Fruit fly (Drosophila melanogaster): ENCODE measurements around the gene CG13708.

DNA sequence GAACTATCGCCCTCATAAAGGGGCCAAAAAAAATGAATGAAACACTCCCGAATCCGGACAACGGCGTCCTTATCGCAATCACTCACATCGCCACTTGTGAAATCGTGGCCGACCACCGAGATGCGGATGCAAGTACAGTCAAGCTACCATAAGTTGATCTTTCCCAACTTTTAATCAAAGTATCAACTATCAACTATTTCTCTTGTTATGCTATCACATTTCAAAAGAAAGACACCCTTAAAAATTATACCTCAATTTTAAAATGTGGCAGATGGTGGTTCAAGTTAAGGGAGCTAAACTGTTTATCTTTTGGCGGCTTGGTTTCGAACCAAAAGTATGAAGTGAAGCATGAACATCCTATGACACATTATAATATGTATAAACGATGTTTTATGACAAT is 20.8 kb upstream of the CG13708 start:
- TF ChIP-seq CG17806 (tag; optimal IDR thresholded peaks at IDR 0.05) = no peak
- no peak for TF ChIP-seq CG12605 (GFP tag; IDR thresholded peaks at IDR 0.05)
- no peak for TF ChIP-seq CG13204 (GFP tag; optimal IDR thresholded peaks at IDR 0.05)

Measured in whole organism, pupa.